Fruit fly (Drosophila melanogaster): ENCODE data around the gene SdhD.

Gene SdhD

dm6 chr3R:23729066-23729465 is 31.3 kb downstream of the SdhD start (continued):
- TF ChIP-seq CG31224 (GFP tag; IDR thresholded peaks at IDR 0.05) (no peak), Nf-YA (GFP tag; IDR thresholded peaks at IDR 0.05) (no peak), CG12744 (GFP tag; optimal IDR thresholded peaks at IDR 0.05) (no peak), tll (GFP tag; optimal IDR thresholded peaks at IDR 0.05) (peak in 1 of 2 experiments; percentile 74), ap (GFP tag; IDR thresholded peaks at IDR 0.05) (no peak), CG4820 (GFP tag; optimal IDR thresholded peaks at IDR 0.05) (no peak), Fer3 (tag; optimal IDR thresholded peaks at IDR 0.05) (peak; percentile 47), MBD-R2 (GFP tag; IDR thresholded peaks at IDR 0.05) (no peak), CG4282 (GFP tag; optimal IDR thresholded peaks at IDR 0.05) (no peak), pum (GFP tag; optimal IDR thresholded peaks at IDR 0.05) (no peak), CG6272 (GFP tag; IDR thresholded peaks at IDR 0.05) (no peak), gsb-n (tag; optimal IDR thresholded peaks at IDR 0.05) (no peak), CG5953 (GFP tag; IDR thresholded peaks at IDR 0.05) (no peak), pita (GFP tag; optimal IDR thresholded peaks at IDR 0.05) (no peak), hbn (GFP tag; IDR thresholded peaks at IDR 0.05; ENCODE audit: partially characterized antibody) (no peak), crol (GFP tag; IDR thresholded peaks at IDR 0.05) (no peak), CG3407 (GFP tag; optimal IDR thresholded peaks at IDR 0.05) (peak; percentile 92), CG3163 (GFP tag; optimal IDR thresholded peaks at IDR 0.05) (no peak), CG15073 (GFP tag; optimal IDR thresholded peaks at IDR 0.05) (no peak), Dp (GFP tag; optimal IDR thresholded peaks at IDR 0.05) (no peak), mam (GFP tag; optimal IDR thresholded peaks at IDR 0.05) (peak; percentile 7), GATAe (GFP tag; conservative IDR thresholded peaks at IDR 0.05) (no peak), Camta (GFP tag; optimal IDR thresholded peaks at IDR 0.05) (no peak), salm (tag; optimal IDR thresholded peaks at IDR 0.05) (no peak), disco-r (GFP tag; optimal IDR thresholded peaks at IDR 0.05) (no peak), BEAF-32 (GFP tag; optimal IDR thresholded peaks at IDR 0.05) (no peak)

dm6 chr3R:23728086-23728485 is 32.3 kb downstream of the SdhD start:
- TF ChIP-seq CG10543 (GFP tag; optimal IDR thresholded peaks at IDR 0.05) (peak; percentile 0), bsh (GFP tag; optimal IDR thresholded peaks at IDR 0.05) (peak in 1 of 2 experiments; percentile 57), CG13287 (GFP tag; IDR thresholded peaks at IDR 0.05; ENCODE audit: partially characterized antibody) (peak; percentile 22; the same call in 1 of the 2 replicates), CG17385 (GFP tag; optimal IDR thresholded peaks at IDR 0.05) (peak; percentile 45), Aef1 (GFP tag; IDR thresholded peaks at IDR 0.05) (no peak), sob (GFP tag; IDR thresholded peaks at IDR 0.05) (0 out of 2 replicates have a peak, but pooled peaks have one; percentile 6), sc (optimal IDR thresholded peaks at IDR 0.05) (no peak), sc (GFP tag; optimal IDR thresholded peaks at IDR 0.05) (no peak), CG7745 (tag; optimal IDR thresholded peaks at IDR 0.05) (no peak), lab (GFP tag; optimal IDR thresholded peaks at IDR 0.05) (peak; percentile 29), CG32532 (GFP tag; IDR thresholded peaks at IDR 0.05) (0 out of 2 replicates have a peak, but pooled peaks have one; percentile 18), Trl (optimal IDR thresholded peaks at IDR 0.05) (peak in 1 of 2 experiments; percentile 31), Trl (GFP tag; optimal IDR thresholded peaks at IDR 0.05) (no peak), CG9437 (GFP tag; optimal IDR thresholded peaks at IDR 0.05) (no peak), vvl (GFP tag; IDR thresholded peaks at IDR 0.05) (0 out of 2 replicates have a peak, but pooled peaks have one; percentile 27), Drgx (GFP tag; IDR thresholded peaks at IDR 0.05) (peak; percentile 51; the same call in 1 of the 2 replicates), nerfin-2 (GFP tag; IDR thresholded peaks at IDR 0.05; ENCODE audit: partially characterized antibody) (0 out of 2 replicates have a peak, but pooled peaks have one; percentile 9), Adf1 (GFP tag; IDR thresholded peaks at IDR 0.05) (0 out of 2 replicates have a peak, but pooled peaks have one; percentile 19), CG17328 (GFP tag; IDR thresholded peaks at IDR 0.05) (no peak), CG16863 (GFP tag; optimal IDR thresholded peaks at IDR 0.05) (no peak), Max (GFP tag; optimal IDR thresholded peaks at IDR 0.05) (no peak), sens (GFP tag) (peak; percentile 41), nom (GFP tag; optimal IDR thresholded peaks at IDR 0.05) (peak; percentile 88), CG15514 (GFP tag; optimal IDR thresholded peaks at IDR 0.05) (peak; percentile 28), vfl (GFP tag; optimal IDR thresholded peaks at IDR 0.05) (no peak), CG7556 (GFP tag; optimal IDR thresholded peaks at IDR 0.05) (no peak)

Measured in whole organism, embryonic.